Worm (Caenorhabditis elegans): ENCODE measurements around the gene T14B4.3.

T14B4.3 gene

DNA sequence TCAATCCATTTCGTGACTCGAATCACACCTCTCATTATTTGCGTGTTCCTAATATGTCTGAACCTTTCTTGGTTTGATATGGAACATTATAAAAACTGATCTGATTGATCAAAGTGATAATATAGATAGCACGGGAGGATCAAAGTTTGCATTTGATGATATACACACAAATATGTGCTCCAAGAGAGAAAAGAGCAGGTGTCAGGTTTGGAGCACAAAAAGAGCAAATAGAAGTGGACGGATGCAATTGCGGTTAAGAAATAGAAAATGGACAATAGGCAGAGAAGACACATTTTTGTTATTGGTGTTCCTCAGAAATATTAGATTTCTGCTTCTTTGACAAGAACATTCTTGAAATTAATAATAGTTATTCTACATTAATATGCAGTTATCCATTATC, 36.0 kb upstream of the T14B4.3 start, which contains the start of gene C18H9.1:
C18H9.1 (plus strand) TSS at position 301 of the 400 bp plus-strand sequence.
- TF ChIP-seq F13H6.1 (tag; optimal IDR thresholded peaks at IDR 0.05) (no peak), zag-1 (tag; optimal IDR thresholded peaks at IDR 0.05) (no peak), peb-1 (tag; optimal IDR thresholded peaks at IDR 0.05) (no peak), nhr-77 (tag; optimal IDR thresholded peaks at IDR 0.05) (no peak), nhr-6 (tag; optimal IDR thresholded peaks at IDR 0.05) (no peak), mab-5 (tag; optimal IDR thresholded peaks at IDR 0.05) (no peak), nhr-237 (tag; optimal IDR thresholded peaks at IDR 0.05) (no peak), alr-1 (tag; optimal IDR thresholded peaks at IDR 0.05) (no peak), sma-3 (GFP tag; optimal IDR thresholded peaks at IDR 0.05) (no peak), nhr-11 (tag; optimal IDR thresholded peaks at IDR 0.05) (no peak), ztf-11 (tag; optimal IDR thresholded peaks at IDR 0.05) (no peak), skn-1 (tag; optimal IDR thresholded peaks at IDR 0.05) (no peak), mbf-1 (tag; optimal IDR thresholded peaks at IDR 0.05) (no peak), snpc-4 (tag; optimal IDR thresholded peaks at IDR 0.05) (no peak), C34F6.9 (tag; optimal IDR thresholded peaks at IDR 0.05) (no peak)

DNA sequence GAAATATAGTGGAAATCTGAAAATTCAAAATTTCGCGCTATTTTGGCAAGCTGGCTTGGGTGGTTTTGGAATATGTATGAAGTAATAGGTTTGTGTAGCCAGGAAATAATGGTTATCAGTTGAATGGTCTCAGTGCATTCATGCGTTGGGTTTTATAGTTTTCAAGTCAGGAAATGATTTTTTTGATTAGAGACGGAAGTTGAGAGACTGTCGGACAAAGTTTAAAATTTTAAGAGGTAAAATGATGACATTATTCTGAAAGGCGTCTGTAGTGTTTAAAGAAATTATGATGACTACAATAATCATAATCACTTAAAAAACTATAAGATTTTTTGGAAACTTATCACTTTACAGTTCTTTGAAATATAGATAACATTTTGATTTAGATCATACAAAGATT, 33.2 kb upstream of the T14B4.3 start, which contains the start of gene C18H9.6:
C18H9.6 (minus strand) TSS at position 129 of the 400 bp plus-strand sequence.
- TF ChIP-seq nhr-6 (tag; optimal IDR thresholded peaks at IDR 0.05): no peak
- no peak for TF ChIP-seq lsy-2 (tag; optimal IDR thresholded peaks at IDR 0.05)
- no peak for TF ChIP-seq nhr-23 (tag; optimal IDR thresholded peaks at IDR 0.05)
- TF ChIP-seq skn-1 (tag; optimal IDR thresholded peaks at IDR 0.05): peak; percentile 4
- TF ChIP-seq fos-1 (tag; optimal IDR thresholded peaks at IDR 0.05): peak; percentile 85
- TF ChIP-seq elt-3 (tag; optimal IDR thresholded peaks at IDR 0.05): no peak
- TF ChIP-seq ceh-82 (tag; optimal IDR thresholded peaks at IDR 0.05): no peak
- TF ChIP-seq sma-9 (GFP tag; optimal IDR thresholded peaks at IDR 0.05): peak; percentile 69
- no peak for TF ChIP-seq sma-9 (tag; optimal IDR thresholded peaks at IDR 0.05)
- peak; percentile 14 for TF ChIP-seq crh-2 (tag; optimal IDR thresholded peaks at IDR 0.05)

DNA sequence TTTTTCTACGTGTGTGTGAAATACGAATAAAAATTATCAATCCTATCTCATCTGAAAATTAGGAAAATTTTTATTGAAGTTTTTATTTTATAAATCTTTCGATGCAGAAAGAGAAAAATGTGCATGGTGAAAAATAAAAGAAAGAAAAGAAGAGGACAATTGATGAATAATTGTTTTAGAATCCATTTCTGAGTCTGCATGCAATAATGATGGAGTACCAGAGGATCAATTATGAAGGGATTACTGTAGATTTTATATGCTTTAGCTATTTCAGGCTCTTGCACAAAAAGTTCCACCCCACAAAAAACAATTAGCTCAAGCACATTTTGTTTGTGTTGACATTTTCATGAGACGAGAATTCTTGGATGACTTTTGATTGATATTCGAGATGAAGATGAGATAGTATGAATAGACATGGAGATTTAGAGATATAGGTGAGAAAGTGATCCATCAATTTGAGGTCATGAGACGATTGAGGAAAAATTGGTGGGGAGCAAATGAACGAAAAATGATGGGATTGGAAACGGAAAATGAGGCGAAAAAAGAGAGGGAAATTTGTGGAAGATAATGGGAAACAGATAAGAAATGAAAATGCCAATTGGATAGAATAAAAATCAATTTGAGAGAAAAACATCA, 29.0 kb upstream of the T14B4.3 start, which contains the start of gene rpy-1:
rpy-1 (minus strand) TSS at position 51 of the 636 bp plus-strand sequence.
- TF ChIP-seq unc-55 (GFP tag; optimal IDR thresholded peaks at IDR 0.05): peak; percentile 79
- TF ChIP-seq lsy-2 (tag; optimal IDR thresholded peaks at IDR 0.05): peak in 1 of 2 experiments; percentile 42
- peak; percentile 42 for TF ChIP-seq F13H6.1 (tag; optimal IDR thresholded peaks at IDR 0.05)
- TF ChIP-seq mab-5 (tag; optimal IDR thresholded peaks at IDR 0.05): peak; percentile 59
- TF ChIP-seq ceh-16 (tag; optimal IDR thresholded peaks at IDR 0.05): no peak
- no peak for TF ChIP-seq nhr-77 (tag; optimal IDR thresholded peaks at IDR 0.05)
- no peak for TF ChIP-seq snpc-4 (tag; optimal IDR thresholded peaks at IDR 0.05)
- no peak for TF ChIP-seq unc-62 (GFP tag; optimal IDR thresholded peaks at IDR 0.05)
- TF ChIP-seq nhr-129 (tag; optimal IDR thresholded peaks at IDR 0.05): peak; percentile 66
- no peak for TF ChIP-seq unc-39 (tag; optimal IDR thresholded peaks at IDR 0.05)
- TF ChIP-seq C34F6.9 (tag; optimal IDR thresholded peaks at IDR 0.05): peak; percentile 36
- no peak for TF ChIP-seq ceh-82 (tag; optimal IDR thresholded peaks at IDR 0.05)
- no peak for TF ChIP-seq nhr-237 (tag; optimal IDR thresholded peaks at IDR 0.05)
- TF ChIP-seq dmd-4 (tag; optimal IDR thresholded peaks at IDR 0.05): no peak
- TF ChIP-seq ama-1 (optimal IDR thresholded peaks at IDR 0.05): no peak
- TF ChIP-seq nhr-23 (tag; optimal IDR thresholded peaks at IDR 0.05): no peak
- TF ChIP-seq egl-27 (tag; optimal IDR thresholded peaks at IDR 0.05): no peak
- TF ChIP-seq elt-1 (tag; optimal IDR thresholded peaks at IDR 0.05): no peak
- no peak for TF ChIP-seq lin-11 (tag; optimal IDR thresholded peaks at IDR 0.05)
- TF ChIP-seq aly-2 (tag; optimal IDR thresholded peaks at IDR 0.05): no peak

DNA sequence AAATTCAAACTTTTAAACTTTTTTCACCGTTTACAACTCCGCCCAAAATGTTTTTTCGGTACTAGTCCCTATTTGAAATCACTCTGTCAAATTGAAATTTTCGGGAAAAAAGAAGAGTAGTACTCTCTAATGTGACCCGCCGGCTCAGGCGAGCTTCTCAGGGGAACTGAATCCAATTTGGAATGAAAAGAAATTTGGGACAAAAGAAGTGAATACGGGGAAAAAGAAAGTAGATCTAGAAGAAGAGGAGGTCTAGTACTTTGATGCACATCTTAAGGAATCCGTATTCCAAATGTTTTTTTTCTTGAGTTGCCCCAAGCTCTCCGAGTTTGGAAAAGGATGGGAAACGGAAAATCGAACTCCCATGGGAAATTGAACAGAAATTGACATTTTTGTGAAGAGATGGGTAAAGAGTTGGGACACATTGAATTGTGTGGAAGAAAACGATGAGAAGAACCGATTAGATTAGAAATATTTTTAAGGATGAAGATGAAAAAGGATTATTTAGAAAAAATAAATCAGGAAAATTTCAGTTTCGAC, 28.1 kb upstream of the T14B4.3 start:
- no peak for TF ChIP-seq ama-1 (optimal IDR thresholded peaks at IDR 0.05)
- TF ChIP-seq fos-1 (tag; optimal IDR thresholded peaks at IDR 0.05): no peak
- TF ChIP-seq ceh-82 (tag; optimal IDR thresholded peaks at IDR 0.05): no peak
- TF ChIP-seq ztf-11 (tag; optimal IDR thresholded peaks at IDR 0.05): no peak
- no peak for TF ChIP-seq mdl-1 (tag; optimal IDR thresholded peaks at IDR 0.05)
- TF ChIP-seq ztf-4 (tag; optimal IDR thresholded peaks at IDR 0.05): no peak
- no peak for TF ChIP-seq crh-2 (tag; optimal IDR thresholded peaks at IDR 0.05)
- TF ChIP-seq nhr-11 (tag; optimal IDR thresholded peaks at IDR 0.05): no peak
- no peak for TF ChIP-seq C34F6.9 (tag; optimal IDR thresholded peaks at IDR 0.05)
- no peak for TF ChIP-seq F13H6.1 (tag; optimal IDR thresholded peaks at IDR 0.05)
- no peak for TF ChIP-seq snpc-4 (tag; optimal IDR thresholded peaks at IDR 0.05)
- TF ChIP-seq nhr-25 (tag; optimal IDR thresholded peaks at IDR 0.05): no peak
- TF ChIP-seq alr-1 (tag; optimal IDR thresholded peaks at IDR 0.05): no peak

Data from whole organism, L2 larva.